Worm (Caenorhabditis elegans): ENCODE measurements around the gene F09D12.2.
A peak's percentile ranks its signal among the peaks of the same experiment; 100 is the strongest.

F09D12.2 gene

ce11 chrIV:3463254-3463653, 19.3 kb upstream of the F09D12.2 start, which contains the start of gene F58E2.4:
TSS of gene F58E2.4 (plus strand) at chrIV:3463387.
- TF ChIP-seq unc-120 (tag; optimal IDR thresholded peaks at IDR 0.05; ENCODE audit: poor library complexity, severe bottlenecking) = no peak
- TF ChIP-seq zip-8 (tag; optimal IDR thresholded peaks at IDR 0.05) = no peak
- no peak for TF ChIP-seq nhr-237 (tag; optimal IDR thresholded peaks at IDR 0.05)
- no peak for TF ChIP-seq blmp-1 (tag; optimal IDR thresholded peaks at IDR 0.05)
- no peak for TF ChIP-seq ham-2 (GFP tag; optimal IDR thresholded peaks at IDR 0.05)
- no peak for TF ChIP-seq M03D4.4 (tag; optimal IDR thresholded peaks at IDR 0.05)
- TF ChIP-seq ceh-39 (tag; optimal IDR thresholded peaks at IDR 0.05) = no peak
- TF ChIP-seq sptf-1 (tag; optimal IDR thresholded peaks at IDR 0.05) = no peak
- TF ChIP-seq mep-1 (tag; optimal IDR thresholded peaks at IDR 0.05) = no peak
- TF ChIP-seq unc-62 (GFP tag; optimal IDR thresholded peaks at IDR 0.05) = no peak
- TF ChIP-seq elt-1 (tag; optimal IDR thresholded peaks at IDR 0.05; ENCODE audit: borderline replicate concordance, insufficient read depth) = no peak
- no peak for TF ChIP-seq cnd-1 (tag; optimal IDR thresholded peaks at IDR 0.05)
- no peak for TF ChIP-seq nhr-12 (tag; optimal IDR thresholded peaks at IDR 0.05)
- TF ChIP-seq drap-1 (GFP tag; optimal IDR thresholded peaks at IDR 0.05) = no peak
- no peak for TF ChIP-seq nhr-28 (tag; optimal IDR thresholded peaks at IDR 0.05)
- no peak for TF ChIP-seq flh-1 (GFP tag; optimal IDR thresholded peaks at IDR 0.05)
- TF ChIP-seq elt-3 (tag; optimal IDR thresholded peaks at IDR 0.05) = no peak

ce11 chrIV:3455437-3455836, 11.4 kb upstream of the F09D12.2 start:
- TF ChIP-seq ham-2 (GFP tag; optimal IDR thresholded peaks at IDR 0.05) = peak; percentile 71

- TF ChIP-seq lin-13 (tag; optimal IDR thresholded peaks at IDR 0.05) (no peak), lsy-2 (tag; optimal IDR thresholded peaks at IDR 0.05) (no peak), unc-39 (tag; optimal IDR thresholded peaks at IDR 0.05) (no peak), sptf-1 (tag; optimal IDR thresholded peaks at IDR 0.05) (no peak), ces-1 (GFP tag; optimal IDR thresholded peaks at IDR 0.05) (no peak), tbx-8 (GFP tag; optimal IDR thresholded peaks at IDR 0.05) (no peak), cnd-1 (tag; optimal IDR thresholded peaks at IDR 0.05) (no peak), ceh-43 (GFP tag; optimal IDR thresholded peaks at IDR 0.05) (no peak), zip-8 (tag; optimal IDR thresholded peaks at IDR 0.05) (no peak), unc-120 (tag; optimal IDR thresholded peaks at IDR 0.05; ENCODE audit: poor library complexity, severe bottlenecking) (no peak)
Measured at ce11 chrIV:3453346-3453745, 9.3 kb upstream of the F09D12.2 start, which contains the start of gene srz-23. TSS of gene srz-23 (plus strand) at chrIV:3453608.

- TF ChIP-seq mls-2 (tag; optimal IDR thresholded peaks at IDR 0.05) (no peak), blmp-1 (tag; optimal IDR thresholded peaks at IDR 0.05) (no peak), ceh-39 (tag; optimal IDR thresholded peaks at IDR 0.05) (no peak), lin-32 (GFP tag; optimal IDR thresholded peaks at IDR 0.05) (no peak), mab-5 (tag; optimal IDR thresholded peaks at IDR 0.05) (no peak), snpc-4 (tag; optimal IDR thresholded peaks at IDR 0.05) (no peak), ces-1 (GFP tag; optimal IDR thresholded peaks at IDR 0.05) (no peak), sem-2 (GFP tag; optimal IDR thresholded peaks at IDR 0.05) (no peak), nhr-237 (tag; optimal IDR thresholded peaks at IDR 0.05) (no peak), nhr-12 (tag; optimal IDR thresholded peaks at IDR 0.05) (no peak), M03D4.4 (tag; optimal IDR thresholded peaks at IDR 0.05) (no peak), lsy-2 (tag; optimal IDR thresholded peaks at IDR 0.05) (no peak), drap-1 (GFP tag; optimal IDR thresholded peaks at IDR 0.05) (no peak), nhr-2 (tag; optimal IDR thresholded peaks at IDR 0.05) (no peak), ham-2 (GFP tag; optimal IDR thresholded peaks at IDR 0.05) (no peak), tbx-8 (GFP tag; optimal IDR thresholded peaks at IDR 0.05) (no peak)
Measured at ce11 chrIV:3452516-3452915, 8.5 kb upstream of the F09D12.2 start.

ce11 chrIV:3447350-3447749, 3.3 kb upstream of the F09D12.2 start:
- TF ChIP-seq ztf-11 (tag; optimal IDR thresholded peaks at IDR 0.05) = no peak
- no peak for TF ChIP-seq mab-5 (tag; optimal IDR thresholded peaks at IDR 0.05)
- no peak for TF ChIP-seq pha-4 (tag; optimal IDR thresholded peaks at IDR 0.05)
- TF ChIP-seq M03D4.4 (tag; optimal IDR thresholded peaks at IDR 0.05) = no peak
- no peak for TF ChIP-seq cnd-1 (tag; optimal IDR thresholded peaks at IDR 0.05)
- no peak for TF ChIP-seq tbx-8 (GFP tag; optimal IDR thresholded peaks at IDR 0.05)
- no peak for TF ChIP-seq ces-1 (GFP tag; optimal IDR thresholded peaks at IDR 0.05)
- TF ChIP-seq mls-2 (tag; optimal IDR thresholded peaks at IDR 0.05) = no peak
- TF ChIP-seq lsy-2 (tag; optimal IDR thresholded peaks at IDR 0.05) = no peak
- TF ChIP-seq elt-3 (tag; optimal IDR thresholded peaks at IDR 0.05) = no peak
- no peak for TF ChIP-seq snpc-4 (tag; optimal IDR thresholded peaks at IDR 0.05)
- TF ChIP-seq elt-1 (tag; optimal IDR thresholded peaks at IDR 0.05; ENCODE audit: borderline replicate concordance, insufficient read depth) = no peak
- TF ChIP-seq ham-2 (GFP tag; optimal IDR thresholded peaks at IDR 0.05) = no peak
- no peak for TF ChIP-seq nhr-2 (tag; optimal IDR thresholded peaks at IDR 0.05)
- no peak for TF ChIP-seq ceh-39 (tag; optimal IDR thresholded peaks at IDR 0.05)
- no peak for TF ChIP-seq nhr-28 (tag; optimal IDR thresholded peaks at IDR 0.05)

Data from whole organism, mixed stage, embryonic.